Fruit fly (Drosophila melanogaster): ENCODE results near the gene CG15418.

The CG15418 gene

dm6 chr2L:3628819-3629218 lies 7.3 kb upstream of the CG15418 start:
- TF ChIP-seq sage (GFP tag; optimal IDR thresholded peaks at IDR 0.05), result no peak
- no peak for TF ChIP-seq Sp1 (GFP tag; optimal IDR thresholded peaks at IDR 0.05)
- no peak for TF ChIP-seq Dfd (GFP tag; optimal IDR thresholded peaks at IDR 0.05)

DNA sequence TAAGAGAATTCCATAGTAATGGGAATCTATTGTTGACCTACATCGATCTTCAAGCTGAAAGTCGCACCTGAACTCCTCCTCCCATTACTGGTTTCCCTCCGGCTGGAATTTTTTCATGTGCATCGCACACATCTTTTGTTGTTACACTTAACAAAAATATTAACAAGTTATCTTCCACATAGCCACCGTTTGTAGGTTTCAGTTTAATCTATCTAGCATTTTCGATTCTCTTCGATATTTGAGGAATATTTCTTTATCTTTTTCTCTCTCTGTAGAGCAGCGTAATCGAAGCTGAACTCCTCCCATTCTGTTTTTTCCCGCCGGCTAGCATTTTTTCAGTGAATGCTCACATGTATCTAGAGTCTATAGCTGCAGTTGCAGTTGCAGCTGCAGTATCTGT lies 3.3 kb upstream of the CG15418 start:
- TF ChIP-seq tai (GFP tag; optimal IDR thresholded peaks at IDR 0.05), result no peak
- TF ChIP-seq Dif (GFP tag; optimal IDR thresholded peaks at IDR 0.05; ENCODE audit: partially characterized antibody), result no peak
- no peak for TF ChIP-seq OdsH (GFP tag; optimal IDR thresholded peaks at IDR 0.05)
- no peak for TF ChIP-seq CG32264 (GFP tag; optimal IDR thresholded peaks at IDR 0.05)
- TF ChIP-seq Myc (optimal IDR thresholded peaks at IDR 0.05), result no peak
- TF ChIP-seq Mio (GFP tag; optimal IDR thresholded peaks at IDR 0.05), result no peak
- TF ChIP-seq h (GFP tag; optimal IDR thresholded peaks at IDR 0.05), result no peak
- TF ChIP-seq foxo (GFP tag; optimal IDR thresholded peaks at IDR 0.05), result no peak
- TF ChIP-seq Hr83 (GFP tag; optimal IDR thresholded peaks at IDR 0.05; ENCODE audit: poor library complexity, severe bottlenecking), result no peak
- TF ChIP-seq HLH106 (tag; optimal IDR thresholded peaks at IDR 0.05), result no peak
- TF ChIP-seq woc (GFP tag; optimal IDR thresholded peaks at IDR 0.05), result no peak
- no peak for TF ChIP-seq Abd-B (GFP tag; optimal IDR thresholded peaks at IDR 0.05)
- TF ChIP-seq usp (GFP tag; optimal IDR thresholded peaks at IDR 0.05), result no peak
- TF ChIP-seq Jra (GFP tag; optimal IDR thresholded peaks at IDR 0.05), result no peak
- no peak for TF ChIP-seq Hnf4 (GFP tag; optimal IDR thresholded peaks at IDR 0.05)

DNA sequence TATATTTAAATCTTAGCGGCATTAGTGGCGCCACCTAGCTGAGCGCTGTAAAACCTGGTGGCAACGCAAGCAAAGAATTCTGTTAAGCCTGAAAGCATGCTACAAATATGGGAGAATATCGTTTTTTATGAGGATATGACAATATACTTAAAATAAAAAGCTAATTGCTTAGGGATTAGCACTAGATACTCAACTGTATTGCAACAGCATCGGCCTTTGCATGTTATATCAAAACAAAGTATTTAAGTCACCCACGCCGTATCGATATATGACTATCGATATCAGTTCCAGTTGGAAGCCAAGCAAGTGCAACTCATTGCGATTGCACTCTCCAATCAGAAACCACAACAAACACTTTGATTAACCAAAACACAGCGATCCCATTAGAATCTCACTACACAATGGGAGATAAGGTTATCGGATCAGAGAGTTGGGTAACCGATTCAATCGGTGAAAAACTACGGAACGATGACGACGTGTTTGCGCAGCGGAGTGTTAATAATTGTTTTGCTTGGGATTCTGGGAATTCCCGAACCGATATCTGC lies 2.6 kb downstream of the CG15418 start, which contains the start of gene Ugt36A1:
TSS of gene Ugt36A1 (plus strand) at position 280 of the 545 bp plus-strand sequence.
- peak; percentile 72 for TF ChIP-seq Myc (optimal IDR thresholded peaks at IDR 0.05)
- TF ChIP-seq lola (GFP tag; optimal IDR thresholded peaks at IDR 0.05), result no peak
- TF ChIP-seq Rel (GFP tag; optimal IDR thresholded peaks at IDR 0.05), result no peak
- TF ChIP-seq Rel (tag; optimal IDR thresholded peaks at IDR 0.05), result peak; percentile 94

dm6 chr2L:3615156-3615555 lies 6.3 kb downstream of the CG15418 start:
- TF ChIP-seq CG32264 (GFP tag; optimal IDR thresholded peaks at IDR 0.05) (no peak), Jra (GFP tag; optimal IDR thresholded peaks at IDR 0.05) (no peak), Hnf4 (GFP tag; optimal IDR thresholded peaks at IDR 0.05) (no peak), HLH106 (tag; optimal IDR thresholded peaks at IDR 0.05) (no peak), CG9705 (GFP tag; optimal IDR thresholded peaks at IDR 0.05) (no peak), ey (GFP tag; optimal IDR thresholded peaks at IDR 0.05) (no peak), fru (GFP tag; optimal IDR thresholded peaks at IDR 0.05) (no peak), Hr78 (GFP tag; optimal IDR thresholded peaks at IDR 0.05) (no peak), dmrt93B (GFP tag; optimal IDR thresholded peaks at IDR 0.05) (no peak), brk (GFP tag; optimal IDR thresholded peaks at IDR 0.05) (no peak), woc (GFP tag; optimal IDR thresholded peaks at IDR 0.05) (no peak), OdsH (GFP tag; optimal IDR thresholded peaks at IDR 0.05) (no peak), Hr83 (GFP tag; optimal IDR thresholded peaks at IDR 0.05; ENCODE audit: poor library complexity, severe bottlenecking) (no peak), Abd-B (GFP tag; optimal IDR thresholded peaks at IDR 0.05) (no peak), rgr (GFP tag; optimal IDR thresholded peaks at IDR 0.05) (no peak), jim (GFP tag; optimal IDR thresholded peaks at IDR 0.05) (no peak)

DNA sequence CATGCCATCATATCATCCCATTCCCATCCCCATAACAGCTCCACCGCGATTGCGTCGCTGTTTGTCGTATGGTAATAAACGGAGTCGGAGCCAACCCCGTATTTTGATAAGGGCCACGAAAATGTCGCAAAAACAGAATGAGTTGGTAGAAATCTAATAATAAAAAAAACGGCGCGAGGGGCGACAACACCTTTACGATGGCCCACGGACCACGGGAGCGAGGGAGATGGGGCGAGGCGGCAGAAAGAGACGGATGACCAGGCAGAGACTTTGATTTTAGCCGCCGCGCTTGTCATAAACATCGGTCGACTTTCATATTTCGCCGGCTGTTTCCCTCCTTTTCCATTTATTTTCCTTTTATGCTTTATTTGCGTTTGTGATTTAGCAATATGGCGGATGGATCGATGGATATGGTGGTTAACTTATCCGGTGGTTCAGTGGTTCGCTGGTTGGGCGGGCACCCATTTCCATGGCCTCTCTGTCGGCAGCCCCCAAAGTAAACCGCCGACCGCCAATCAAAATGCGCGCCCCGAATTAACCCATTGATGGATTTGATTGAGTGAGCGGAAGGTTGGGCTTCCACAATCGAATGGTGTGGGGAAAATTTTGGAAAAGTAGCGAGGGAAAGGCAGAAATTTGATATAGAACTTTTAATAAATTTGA lies 9.6 kb downstream of the CG15418 start:
- TF ChIP-seq Hnf4 (GFP tag; optimal IDR thresholded peaks at IDR 0.05), result no peak
- peak; percentile 10 for TF ChIP-seq Sp1 (GFP tag; optimal IDR thresholded peaks at IDR 0.05)
- TF ChIP-seq sage (GFP tag; optimal IDR thresholded peaks at IDR 0.05), result no peak
- peak; percentile 0 for TF ChIP-seq h (GFP tag; optimal IDR thresholded peaks at IDR 0.05)

- TF ChIP-seq Hr78 (GFP tag; optimal IDR thresholded peaks at IDR 0.05), result no peak
- TF ChIP-seq Vsx2 (GFP tag; optimal IDR thresholded peaks at IDR 0.05; ENCODE audit: partially characterized antibody), result no peak
- TF ChIP-seq psq (GFP tag; optimal IDR thresholded peaks at IDR 0.05), result no peak
- no peak for TF ChIP-seq pan (optimal IDR thresholded peaks at IDR 0.05)
Observed at dm6 chr2L:3610608-3611007, 10.9 kb downstream of the CG15418 start.

Measured in whole organism, wandering third instar larva.